Worm (Caenorhabditis elegans) whole organism, young adult: ENCODE data around the gene F18A1.1.

Experiments
- B0261.1 ChIP-seq: sonication (generic microtip); optimal IDR thresholded peaks from 2 replicates; lab custom pipeline; 2016; ENCODE audit warnings: mild to moderate bottlenecking, missing genetic modification characterization, moderate library complexity, missing compliant biosample characterization
- F10E7.11 ChIP-seq: sonication (generic microtip); optimal IDR thresholded peaks from 2 replicates; lab custom pipeline; 2017; ENCODE audit warnings: mild to moderate bottlenecking, missing genetic modification characterization, moderate library complexity, missing compliant biosample characterization
- F49E8.2 ChIP-seq: sonication (generic microtip); optimal IDR thresholded peaks from 3 replicates; lab custom pipeline; 2017; ENCODE audit warnings: missing genetic modification characterization, mild to moderate bottlenecking, missing compliant biosample characterization, antibody characterized with exemption, moderate library complexity; ENCODE audit not compliant: insufficient read depth
- K12H6.12 ChIP-seq: fragments of 200-800 bp; sonication (Bioruptor generic); optimal IDR thresholded peaks from 2 replicates; lab custom pipeline; 2018; ENCODE audit warnings: mild to moderate bottlenecking, missing genetic modification characterization, missing compliant biosample characterization
- T07F8.4 ChIP-seq: sonication (generic microtip); optimal IDR thresholded peaks from 2 replicates; lab custom pipeline; 2016; ENCODE audit warnings: mild to moderate bottlenecking, missing genetic modification characterization, moderate library complexity, missing compliant biosample characterization
- Y67H2A.10 ChIP-seq: fragments of 200-800 bp; sonication (Bioruptor generic); conservative IDR thresholded peaks from 2 replicates; pipeline ENCODE4 v1.3.6; 2022; ENCODE audit warnings: missing genetic modification reagents, missing genetic modification characterization, missing compliant biosample characterization
- Y79H2A.3 ChIP-seq: fragments of 200-800 bp; sonication (Bioruptor generic); conservative IDR thresholded peaks from 2 replicates; pipeline ENCODE4 v1.3.6; 2022; ENCODE audit warnings: missing genetic modification reagents, missing genetic modification characterization, missing compliant biosample characterization
- Y95B8A.8 ChIP-seq: fragments of 200-800 bp; sonication (Bioruptor generic); IDR thresholded peaks from 2 replicates; pipeline ENCODE4 v1.3.6; 2022; ENCODE audit warnings: missing genetic modification reagents, missing genetic modification characterization, missing compliant biosample characterization
- attf-6 ChIP-seq: fragments of 200-800 bp; sonication (Bioruptor generic); IDR thresholded peaks from 2 replicates; pipeline ENCODE4 v1.3.6; 2022; ENCODE audit warnings: missing genetic modification reagents, missing genetic modification characterization, missing compliant biosample characterization
- bed-1 ChIP-seq: fragments of 200-800 bp; sonication (Bioruptor generic); IDR thresholded peaks from 2 replicates; pipeline ENCODE4 v1.3.6; 2022; ENCODE audit warnings: missing genetic modification reagents, missing genetic modification characterization, missing compliant biosample characterization
- bed-2 ChIP-seq: fragments of 200-800 bp; sonication (Bioruptor generic); IDR thresholded peaks from 2 replicates; pipeline ENCODE4 v1.3.6; 2022; ENCODE audit warnings: missing genetic modification reagents, missing genetic modification characterization, missing compliant biosample characterization
- ccch-3 ChIP-seq: fragments of 200-800 bp; sonication (Bioruptor generic); optimal IDR thresholded peaks from 2 replicates; lab custom pipeline; 2018; ENCODE audit warnings: mild to moderate bottlenecking, missing genetic modification characterization, missing compliant biosample characterization
- cebp-1 ChIP-seq, 2 experiments: fragments of 200-800 bp in 1 of 2; sonication (Bioruptor generic) in 1 of 2; sonication (generic microtip) in 1 of 2; IDR thresholded peaks in 1 of 2; optimal IDR thresholded peaks in 1 of 2; 2 replicates each; pipeline versions ENCODE4 v1.3.6 to Lab custom; 2017 to 2022; ENCODE audit warnings: missing compliant biosample characterization in 2 of 2, missing genetic modification characterization in 2 of 2, mild to moderate bottlenecking in 1 of 2, missing genetic modification reagents in 1 of 2, moderate library complexity in 1 of 2
- ceh-27 ChIP-seq: fragments of 200-800 bp; sonication (Bioruptor generic); optimal IDR thresholded peaks from 2 replicates; lab custom pipeline; 2018; ENCODE audit warnings: mild to moderate bottlenecking, missing genetic modification characterization, moderate library complexity, missing compliant biosample characterization
- die-1 ChIP-seq: sonication (generic microtip); optimal IDR thresholded peaks from 2 replicates; lab custom pipeline; 2016; ENCODE audit warnings: missing genotype, mild to moderate bottlenecking, missing genetic modification characterization, missing compliant biosample characterization
- dpff-1 ChIP-seq: sonication (generic microtip); optimal IDR thresholded peaks from 2 replicates; lab custom pipeline; 2017; ENCODE audit warnings: mild to moderate bottlenecking, missing genetic modification characterization, missing compliant biosample characterization
- egrh-3 ChIP-seq: fragments of 200-800 bp; sonication (Bioruptor generic); IDR thresholded peaks from 2 replicates; pipeline ENCODE4 v1.3.6; 2022; ENCODE audit warnings: missing genetic modification reagents, missing genetic modification characterization, missing compliant biosample characterization
- ets-4 ChIP-seq: fragments of 200-800 bp; sonication (Bioruptor generic); optimal IDR thresholded peaks from 2 replicates; lab custom pipeline; 2018; ENCODE audit warnings: mild to moderate bottlenecking, missing genetic modification characterization, missing compliant biosample characterization
- him-1 ChIP-seq: sonication (generic microtip); optimal IDR thresholded peaks from 2 replicates; lab custom pipeline; 2016; ENCODE audit warnings: missing genotype, missing genetic modification reagents, missing genetic modification characterization, missing compliant biosample characterization
- hlh-12 ChIP-seq: sonication (generic microtip); optimal IDR thresholded peaks from 2 replicates; lab custom pipeline; 2016; ENCODE audit warnings: missing genetic modification characterization, missing compliant biosample characterization
- hmg-1.2 ChIP-seq: fragments of 200-800 bp; sonication (Bioruptor generic); IDR thresholded peaks from 2 replicates; pipeline ENCODE4 v1.3.6; 2022; ENCODE audit warnings: missing genetic modification reagents, missing genetic modification characterization, missing compliant biosample characterization
- hmg-20 ChIP-seq: fragments of 200-800 bp; sonication (Bioruptor generic); IDR thresholded peaks from 2 replicates; pipeline ENCODE4 v1.3.6; 2022; ENCODE audit warnings: missing genetic modification reagents, missing genetic modification characterization, missing compliant biosample characterization
- hrde-1 ChIP-seq: sonication (generic microtip); optimal IDR thresholded peaks from 2 replicates; lab custom pipeline; 2016; ENCODE audit warnings: missing genetic modification characterization, mild to moderate bottlenecking, missing compliant biosample characterization, moderate library complexity, missing genotype, missing genetic modification reagents, borderline replicate concordance
- lin-26 ChIP-seq: fragments of 200-800 bp; sonication (Bioruptor generic); IDR thresholded peaks from 2 replicates; pipeline ENCODE4 v1.3.6; 2022; ENCODE audit warnings: missing genetic modification reagents, missing genetic modification characterization, missing compliant biosample characterization
- lir-1 ChIP-seq: fragments of 200-800 bp; sonication (Bioruptor generic); conservative IDR thresholded peaks from 2 replicates; pipeline ENCODE4 v1.3.6; 2022; ENCODE audit warnings: missing genetic modification reagents, missing genetic modification characterization, missing compliant biosample characterization
- lsl-1 ChIP-seq: fragments of 200-800 bp; sonication (Bioruptor generic); optimal IDR thresholded peaks from 2 replicates; lab custom pipeline; 2018; ENCODE audit warnings: mild to moderate bottlenecking, missing genetic modification characterization, moderate library complexity, missing compliant biosample characterization
- lsy-27 ChIP-seq: sonication (generic microtip); optimal IDR thresholded peaks from 2 replicates; lab custom pipeline; 2017; ENCODE audit warnings: missing genetic modification characterization, mild to moderate bottlenecking, missing compliant biosample characterization, antibody characterized with exemption, missing genotype, borderline replicate concordance; ENCODE audit not compliant: insufficient read depth
- madf-10 ChIP-seq: sonication (generic microtip); optimal IDR thresholded peaks from 2 replicates; lab custom pipeline; 2016; ENCODE audit warnings: mild to moderate bottlenecking, missing genetic modification characterization, missing compliant biosample characterization
- madf-6 ChIP-seq: fragments of 200-800 bp; sonication (Bioruptor generic); IDR thresholded peaks from 2 replicates; pipeline ENCODE4 v1.3.6; 2022; ENCODE audit warnings: missing genetic modification reagents, missing genetic modification characterization, missing compliant biosample characterization
- nfya-1 ChIP-seq: sonication (generic microtip); optimal IDR thresholded peaks from 2 replicates; lab custom pipeline; 2017; ENCODE audit warnings: antibody characterized with exemption, missing compliant biosample characterization, missing genetic modification characterization, borderline replicate concordance; ENCODE audit not compliant: insufficient read depth
- nfya-2 ChIP-seq: fragments of 200-800 bp; sonication (Bioruptor generic); IDR thresholded peaks from 2 replicates; pipeline ENCODE4 v1.3.6; 2022; ENCODE audit warnings: missing genetic modification reagents, missing genetic modification characterization, missing compliant biosample characterization
- nhr-120 ChIP-seq: fragments of 200-800 bp; sonication (Bioruptor generic); IDR thresholded peaks from 2 replicates; pipeline ENCODE4 v1.3.6; 2022; ENCODE audit warnings: missing genetic modification characterization, missing compliant biosample characterization
- nhr-27 ChIP-seq: fragments of 200-800 bp; sonication (Bioruptor generic); optimal IDR thresholded peaks from 2 replicates; lab custom pipeline; 2018; ENCODE audit warnings: mild to moderate bottlenecking, missing genetic modification characterization, moderate library complexity, missing compliant biosample characterization
- nhr-80 ChIP-seq: sonication (generic microtip); optimal IDR thresholded peaks from 2 replicates; lab custom pipeline; 2016; ENCODE audit warnings: missing genetic modification characterization, missing compliant biosample characterization
- nhr-90 ChIP-seq: sonication (generic microtip); optimal IDR thresholded peaks from 2 replicates; lab custom pipeline; 2016; ENCODE audit warnings: missing genotype, mild to moderate bottlenecking, missing genetic modification characterization, missing compliant biosample characterization
- pha-4 ChIP-seq: fragments of 150-350 bp; sonication (generic microtip); optimal IDR thresholded peaks from 2 replicates; lab custom pipeline; 2014; ENCODE audit warnings: missing biosample characterization, missing genetic modification reagents, missing genetic modification characterization
- rpc-1 ChIP-seq, 2 experiments: fragments of 150-350 bp in 1 of 2; sonication (generic microtip) in 1 of 2; optimal IDR thresholded peaks; 2 replicates each; lab custom pipeline; 2014 to 2018; ENCODE audit warnings: missing biosample characterization in 1 of 2, missing genetic modification characterization in 1 of 2, missing genetic modification reagents in 1 of 2, missing genotype in 1 of 2
- snpc-1.1 ChIP-seq: sonication (generic microtip); optimal IDR thresholded peaks from 2 replicates; lab custom pipeline; 2017; ENCODE audit warnings: missing genetic modification characterization, mild to moderate bottlenecking, missing compliant biosample characterization, antibody characterized with exemption, moderate library complexity, missing genotype, missing genetic modification reagents; ENCODE audit not compliant: insufficient read depth
- snpc-3.4 ChIP-seq: sonication (generic microtip); optimal IDR thresholded peaks from 2 replicates; lab custom pipeline; 2017; ENCODE audit warnings: missing genetic modification characterization, mild to moderate bottlenecking, missing compliant biosample characterization, antibody characterized with exemption, moderate library complexity, missing genotype, missing genetic modification reagents
- tbp1 ChIP-seq: fragments of 200-800 bp; sonication (Bioruptor generic); optimal IDR thresholded peaks from 2 replicates; lab custom pipeline; 2018; ENCODE audit warnings: mild to moderate bottlenecking, missing genetic modification characterization, missing compliant biosample characterization
- tbx-9 ChIP-seq: sonication (generic microtip); optimal IDR thresholded peaks from 2 replicates; lab custom pipeline; 2016; ENCODE audit warnings: borderline replicate concordance, missing genetic modification characterization, inconsistent platforms, missing compliant biosample characterization
- unc-130 ChIP-seq: sonication (generic microtip); optimal IDR thresholded peaks from 2 replicates; lab custom pipeline; 2016; ENCODE audit warnings: missing genetic modification reagents, missing genetic modification characterization, missing compliant biosample characterization
- xnd-1 ChIP-seq: sonication (generic microtip); optimal IDR thresholded peaks from 2 replicates; lab custom pipeline; 2016; ENCODE audit warnings: missing genotype, missing genetic modification reagents, missing genetic modification characterization, missing compliant biosample characterization
- zfh-2 ChIP-seq: fragments of 200-800 bp; sonication (Bioruptor generic); conservative IDR thresholded peaks from 2 replicates; pipeline ENCODE4 v1.3.6; 2022; ENCODE audit warnings: missing genetic modification reagents, missing genetic modification characterization, missing compliant biosample characterization
- ztf-18 ChIP-seq: sonication (generic microtip); optimal IDR thresholded peaks from 2 replicates; lab custom pipeline; 2016; ENCODE audit warnings: missing genotype, mild to moderate bottlenecking, missing genetic modification characterization, missing compliant biosample characterization
- ztf-22 ChIP-seq: fragments of 200-800 bp; sonication (Bioruptor generic); optimal IDR thresholded peaks from 2 replicates; lab custom pipeline; 2018; ENCODE audit warnings: mild to moderate bottlenecking, missing genetic modification characterization, moderate library complexity, missing compliant biosample characterization
- ztf-26 ChIP-seq: sonication (generic microtip); optimal IDR thresholded peaks from 2 replicates; lab custom pipeline; 2017; ENCODE audit warnings: missing genetic modification characterization, missing compliant biosample characterization

F18A1.1 gene

ce11 chrII:7708540-7708939 lies 23.9 kb downstream of the F18A1.1 start, which contains the start of gene B0495.9 (continued):
- TF ChIP-seq nfya-1 (no peak), nhr-120 (GFP tag; lab: Robert Waterston, UW) (no peak), ceh-27 (GFP tag; lab: Kevin White, UChicago) (peak; percentile 57), egrh-3 (GFP tag; lab: Robert Waterston, UW) (no peak), tbp1 (GFP tag; lab: Kevin White, UChicago) (peak; percentile 36), K12H6.12 (peak; percentile 19), him-1 (tag; lab: Kevin White, UChicago) (peak; percentile 26), bed-2 (no peak), B0261.1 (tag; lab: Kevin White, UChicago) (no peak), hrde-1 (tag; lab: Kevin White, UChicago) (no peak), die-1 (peak; percentile 40), pha-4 (tag; lab: Kevin White, UChicago) (no peak), snpc-3.4 (tag; lab: Kevin White, UChicago) (no peak), nfya-2 (no peak), unc-130 (GFP tag; lab: Kevin White, UChicago) (no peak), snpc-1.1 (tag; lab: Kevin White, UChicago) (peak; percentile 4), Y79H2A.3 (GFP tag; lab: Robert Waterston, UW) (no peak), F49E8.2 (tag; lab: Kevin White, UChicago) (peak; percentile 32), madf-10 (no peak), nhr-90 (tag; lab: Kevin White, UChicago) (no peak), dpff-1 (tag; lab: Kevin White, UChicago) (no peak), xnd-1 (tag; lab: Kevin White, UChicago) (peak; percentile 12), rpc-1 (optimal IDR thresholded peaks at IDR 0.05; lab: Kevin White, UChicago) (peak; percentile 40), rpc-1 (tag; optimal IDR thresholded peaks at IDR 0.05; lab: Kevin White, UChicago) (no peak), bed-1 (GFP tag; lab: Robert Waterston, UW) (no peak), hmg-20 (GFP tag; lab: Robert Waterston, UW) (no peak), cebp-1 (GFP tag; IDR thresholded peaks at IDR 0.05; lab: Robert Waterston, UW) (no peak), cebp-1 (tag; optimal IDR thresholded peaks at IDR 0.05; lab: Kevin White, UChicago) (peak; percentile 63), nhr-80 (tag; lab: Kevin White, UChicago) (peak; percentile 51), attf-6 (GFP tag; lab: Robert Waterston, UW) (no peak), lin-26 (no peak), ztf-22 (GFP tag; lab: Kevin White, UChicago) (no peak), lir-1 (GFP tag; lab: Robert Waterston, UW) (no peak), ccch-3 (no peak), lsl-1 (GFP tag; lab: Kevin White, UChicago) (peak; percentile 60), hmg-1.2 (GFP tag; lab: Robert Waterston, UW) (peak; percentile 39; the same call in 1 of the 2 replicates), ets-4 (GFP tag; lab: Kevin White, UChicago) (no peak), tbx-9 (tag; lab: Kevin White, UChicago) (no peak), Y95B8A.8 (GFP tag; lab: Robert Waterston, UW) (no peak), F10E7.11 (tag; lab: Kevin White, UChicago) (no peak), Y67H2A.10 (no peak), zfh-2 (GFP tag; lab: Robert Waterston, UW) (no peak), T07F8.4 (tag; lab: Kevin White, UChicago) (no peak), madf-6 (GFP tag; lab: Robert Waterston, UW) (peak; percentile 66), nhr-27 (tag; lab: Kevin White, UChicago) (no peak), ztf-18 (peak; percentile 49), lsy-27 (tag; lab: Kevin White, UChicago) (no peak), ztf-26 (tag; lab: Kevin White, UChicago) (no peak), hlh-12 (tag; lab: Kevin White, UChicago) (no peak)
